Worm (Caenorhabditis elegans) whole organism, L4 larva: Measurements from ENCODE around the gene pqn-8.
A peak's percentile ranks its signal among the peaks of the same experiment; 100 is the strongest.

Experiments
- R02D3.7 ChIP-seq: fragments of 150-350 bp; sonication (generic microtip); optimal IDR thresholded peaks from 3 replicates; lab custom pipeline; 2014; ENCODE audit warnings: missing biosample characterization, missing genetic modification characterization
- ama-1 ChIP-seq: fragments of 150-350 bp; optimal IDR thresholded peaks from 2 replicates; lab custom pipeline; 2014; ENCODE audit warnings: inconsistent platforms, mixed read lengths
- cey-2 ChIP-seq: sonication (generic microtip); optimal IDR thresholded peaks from 3 replicates; lab custom pipeline; 2017; ENCODE audit warnings: missing genetic modification characterization, mild to moderate bottlenecking, missing compliant biosample characterization, antibody characterized with exemption, borderline replicate concordance; ENCODE audit not compliant: insufficient read depth
- lin-1 ChIP-seq: fragments of 200-800 bp; sonication (Bioruptor generic); IDR thresholded peaks from 2 replicates; pipeline ENCODE4 v1.3.6; 2022; ENCODE audit warnings: missing genetic modification reagents, missing genetic modification characterization, missing compliant biosample characterization
- lin-39 ChIP-seq: fragments of 150-350 bp; optimal IDR thresholded peaks from 2 replicates; lab custom pipeline; 2014; ENCODE audit warnings: missing biosample characterization, missing genetic modification reagents, missing genetic modification characterization
- nhr-28 ChIP-seq: fragments of 150-350 bp; optimal IDR thresholded peaks from 2 replicates; lab custom pipeline; 2014; ENCODE audit warnings: missing biosample characterization, missing genetic modification characterization
- nhr-6 ChIP-seq: fragments of 150-350 bp; optimal IDR thresholded peaks from 2 replicates; lab custom pipeline; 2014; ENCODE audit warnings: missing biosample characterization, missing genetic modification characterization
- snpc-4 ChIP-seq: fragments of 150-350 bp; optimal IDR thresholded peaks from 2 replicates; lab custom pipeline; 2014; ENCODE audit warnings: missing biosample characterization, missing genetic modification characterization
- unc-62 ChIP-seq, 3 experiments: fragments of 150-350 bp in 1 of 3; sonication (generic microtip); optimal IDR thresholded peaks in 2 of 3; peaks in 1 of 3; 1 replicate in 1 of 3; 2 replicates in 2 of 3; lab custom pipeline; 2014 to 2017; ENCODE audit warnings: missing biosample characterization in 3 of 3, missing genetic modification characterization in 3 of 3, missing genetic modification reagents in 3 of 3, missing genotype in 1 of 3

DNA sequence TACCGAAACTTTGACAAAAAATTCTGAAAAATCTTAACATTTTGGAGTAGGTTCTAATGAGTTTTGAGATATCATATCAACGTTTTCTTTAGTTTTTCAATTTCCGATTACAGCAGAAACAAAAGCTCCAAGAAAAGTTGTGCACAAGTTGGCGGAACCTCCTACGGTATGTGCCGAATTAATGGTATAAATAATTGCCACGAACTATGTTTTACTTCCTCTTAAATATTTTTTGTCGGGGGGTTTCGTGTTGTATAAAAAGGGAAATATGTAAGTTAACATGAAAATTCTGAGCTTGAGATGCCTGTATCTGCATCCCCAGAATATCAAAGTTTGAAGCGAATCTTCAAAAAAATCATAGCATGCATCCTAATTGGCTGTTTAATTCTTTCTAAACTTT is 36.1 kb upstream of the pqn-8 start, which contains the start of gene M04D8.8:
- TF ChIP-seq unc-62 (GFP tag; optimal IDR thresholded peaks at IDR 0.05 in 1 of 2; lab: Kevin White, UChicago) (peak in 1 of 2 experiments; percentile 7), unc-62 (tag; optimal IDR thresholded peaks at IDR 0.05; lab: Kevin White, UChicago) (no peak), lin-39 (no peak), nhr-6 (no peak), lin-1 (GFP tag; lab: Robert Waterston, UW) (no peak), snpc-4 (tag; lab: Kevin White, UChicago) (no peak), nhr-28 (tag; lab: Kevin White, UChicago) (no peak), cey-2 (tag; lab: Kevin White, UChicago) (no peak), ama-1 (no peak), R02D3.7 (tag; lab: Kevin White, UChicago) (no peak)
